Fruit fly (Drosophila melanogaster): ENCODE data around the gene IP3K2.

DNA sequence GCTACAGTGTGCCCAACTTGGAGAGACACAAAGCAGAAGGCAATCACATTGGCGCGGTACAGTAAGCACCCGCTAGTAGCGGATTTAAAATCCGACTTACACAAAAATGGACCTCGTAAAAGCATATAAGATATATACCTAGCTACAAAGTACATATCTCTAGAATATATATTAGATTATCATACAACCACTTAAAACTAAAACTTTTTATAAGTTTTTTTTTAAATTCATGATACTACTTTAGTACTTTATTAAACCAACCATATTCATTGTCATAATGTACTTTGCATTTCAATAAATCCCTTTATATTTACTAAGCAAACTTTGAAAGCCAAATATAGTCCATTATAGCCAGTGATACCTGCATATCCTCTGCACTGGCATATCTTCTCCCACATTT lies 28.3 kb upstream of the IP3K2 start:
- no peak for TF ChIP-seq CG10348 (GFP tag; IDR thresholded peaks at IDR 0.05)
- TF ChIP-seq CG32121 (GFP tag; IDR thresholded peaks at IDR 0.05), result no peak
- peak; percentile 48 for TF ChIP-seq CG34367 (tag; optimal IDR thresholded peaks at IDR 0.05)
- peak; percentile 78 for TF ChIP-seq CG15710 (tag; optimal IDR thresholded peaks at IDR 0.05)
- TF ChIP-seq CG13204 (GFP tag; optimal IDR thresholded peaks at IDR 0.05), result peak; percentile 55
- peak; percentile 69 for TF ChIP-seq Snoo (tag; optimal IDR thresholded peaks at IDR 0.05)
- no peak for TF ChIP-seq fd96Ca (GFP tag; IDR thresholded peaks at IDR 0.05)
- peak; percentile 69 for TF ChIP-seq CG17806 (tag; optimal IDR thresholded peaks at IDR 0.05)
- TF ChIP-seq D1 (tag; optimal IDR thresholded peaks at IDR 0.05), result no peak
- TF ChIP-seq CG4496 (GFP tag; IDR thresholded peaks at IDR 0.05), result no peak
- no peak for TF ChIP-seq CG12605 (GFP tag; IDR thresholded peaks at IDR 0.05)
- peak; percentile 64 for TF ChIP-seq CG14655 (GFP tag; optimal IDR thresholded peaks at IDR 0.05)
- TF ChIP-seq CG8159 (tag; optimal IDR thresholded peaks at IDR 0.05), result peak; percentile 83
- no peak for TF ChIP-seq Ets98B (GFP tag; IDR thresholded peaks at IDR 0.05)
